Fruit fly (Drosophila melanogaster) whole organism, wandering third instar larva: ENCODE data around the gene CG17778.

ENCODE experiments used
- CG9705 ChIP-seq: fragments of 200-800 bp; sonication (Bioruptor generic); optimal IDR thresholded peaks from 2 replicates; lab custom pipeline; 2018; ENCODE audit warnings: missing biosample characterization, mild to moderate bottlenecking, missing genetic modification characterization
- HLH106 ChIP-seq: fragments of 200-800 bp; optimal IDR thresholded peaks from 3 replicates; lab custom pipeline; 2019; ENCODE audit warnings: missing biosample characterization, mild to moderate bottlenecking, missing genetic modification characterization, moderate library complexity
- Myc ChIP-seq: fragments of >200 bp; optimal IDR thresholded peaks from 2 replicates; lab custom pipeline; 2017
- dmrt93B ChIP-seq: fragments of 200-800 bp; sonication (Bioruptor generic); optimal IDR thresholded peaks from 2 replicates; lab custom pipeline; 2018; ENCODE audit warnings: missing biosample characterization, mild to moderate bottlenecking, missing genetic modification characterization
- ey ChIP-seq: fragments of 200-800 bp; sonication (Bioruptor generic); optimal IDR thresholded peaks from 2 replicates; lab custom pipeline; 2016; ENCODE audit warnings: missing biosample characterization, missing genetic modification characterization
- h ChIP-seq: fragments of 200-800 bp; sonication (Bioruptor generic); optimal IDR thresholded peaks from 3 replicates; lab custom pipeline; 2016; ENCODE audit warnings: missing biosample characterization, mild to moderate bottlenecking, missing genetic modification characterization
- psq ChIP-seq: fragments of 200-800 bp; sonication (Bioruptor generic); optimal IDR thresholded peaks from 3 replicates; lab custom pipeline; 2017; ENCODE audit warnings: missing biosample characterization, mild to moderate bottlenecking, missing genetic modification characterization, moderate library complexity
- rgr ChIP-seq: fragments of 200-800 bp; sonication (Bioruptor generic); optimal IDR thresholded peaks from 3 replicates; lab custom pipeline; 2016; ENCODE audit warnings: missing biosample characterization, mild to moderate bottlenecking, missing genetic modification characterization
- tai ChIP-seq: sonication (Bioruptor generic); optimal IDR thresholded peaks from 2 replicates; lab custom pipeline; 2016; ENCODE audit warnings: missing biosample characterization, missing genetic modification characterization

DNA sequence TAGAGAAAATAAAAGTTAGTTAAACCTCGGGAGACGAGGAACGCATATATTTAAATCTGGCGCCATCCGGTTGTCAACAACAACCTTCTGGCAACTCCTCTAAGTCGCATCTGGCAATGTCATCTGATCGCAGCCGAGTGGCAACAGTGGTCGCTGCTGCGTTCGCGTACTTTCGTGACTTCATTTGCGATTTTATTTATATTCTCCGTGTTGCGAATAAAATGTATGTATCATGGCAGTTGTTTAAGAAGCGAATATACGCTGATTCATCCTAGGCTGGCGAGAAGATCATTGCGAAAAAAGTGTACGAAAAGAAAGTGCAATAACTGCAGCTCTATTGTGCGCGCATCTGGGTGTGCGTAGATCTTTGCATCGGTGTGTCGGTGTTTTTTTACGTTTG is 1.9 kb downstream of the CG17778 start, which contains the start of gene svr:
- TF ChIP-seq rgr (GFP tag; lab: Kevin White, UChicago) (no peak), Myc (lab: Kevin White, UChicago) (no peak), dmrt93B (no peak), HLH106 (tag; lab: Kevin White, UChicago) (no peak), CG9705 (GFP tag; lab: Kevin White, UChicago) (no peak), h (GFP tag; lab: Kevin White, UChicago) (no peak), psq (no peak), tai (GFP tag; lab: Kevin White, UChicago) (no peak), ey (GFP tag; lab: Kevin White, UChicago) (no peak)
